Fruit fly (Drosophila melanogaster): ENCODE data around the gene Mst84B.

Mst84B gene

dm6 chr3R:7094368-7094767 is 32.4 kb downstream of the Mst84B start:
- TF ChIP-seq dm (GFP tag; optimal IDR thresholded peaks at IDR 0.05): peak; percentile 74
- no peak for TF ChIP-seq CG12071 (GFP tag; optimal IDR thresholded peaks at IDR 0.05)
- TF ChIP-seq Med (GFP tag): peak; percentile 15
- no peak for TF ChIP-seq phol (tag; optimal IDR thresholded peaks at IDR 0.05)
- peak; percentile 90 for TF ChIP-seq CG3995 (GFP tag; optimal IDR thresholded peaks at IDR 0.05)
- TF ChIP-seq zen2 (GFP tag; IDR thresholded peaks at IDR 0.05; ENCODE audit: partially characterized antibody): 0 out of 3 replicates have a peak, but pooled peaks have one; percentile 33
- peak; percentile 84 for TF ChIP-seq bigmax (GFP tag; optimal IDR thresholded peaks at IDR 0.05)
- TF ChIP-seq ara (GFP tag; IDR thresholded peaks at IDR 0.05): 0 out of 2 replicates have a peak, but pooled peaks have one; percentile 38
- peak; percentile 6 for TF ChIP-seq BEAF-32 (GFP tag; optimal IDR thresholded peaks at IDR 0.05)
- TF ChIP-seq row (GFP tag; IDR thresholded peaks at IDR 0.05): 0 out of 3 replicates have a peak, but pooled peaks have one; percentile 18

dm6 chr3R:7102853-7103833 is 41.2 kb downstream of the Mst84B start:
- no peak for TF ChIP-seq CG8388 (GFP tag; optimal IDR thresholded peaks at IDR 0.05)
- TF ChIP-seq zfh1 (GFP tag; IDR thresholded peaks at IDR 0.05): peak; percentile 36; the same call in 1 of the 3 replicates
- no peak for TF ChIP-seq mirr (GFP tag; optimal IDR thresholded peaks at IDR 0.05)
- TF ChIP-seq Sin3A (optimal IDR thresholded peaks at IDR 0.05): no peak
- TF ChIP-seq CG4617 (GFP tag; optimal IDR thresholded peaks at IDR 0.05; ENCODE audit: borderline replicate concordance): no peak
- no peak for TF ChIP-seq Spps (tag; optimal IDR thresholded peaks at IDR 0.05)
- peak; percentile 7 for TF ChIP-seq Asciz (GFP tag; optimal IDR thresholded peaks at IDR 0.05)
- TF ChIP-seq Atf6 (GFP tag; IDR thresholded peaks at IDR 0.05): no peak
- TF ChIP-seq stc (GFP tag; IDR thresholded peaks at IDR 0.05): no peak; the same call in 1 of the 2 replicates
- TF ChIP-seq sisA (GFP tag; IDR thresholded peaks at IDR 0.05): no peak
- peak; percentile 91 for TF ChIP-seq yki (optimal IDR thresholded peaks at IDR 0.05)
- TF ChIP-seq Pdp1 (GFP tag; optimal IDR thresholded peaks at IDR 0.05): peak in 1 of 2 experiments; percentile 94
- TF ChIP-seq CG14014 (GFP tag; IDR thresholded peaks at IDR 0.05): no peak
- peak; percentile 5 for TF ChIP-seq wek (GFP tag; optimal IDR thresholded peaks at IDR 0.05)
- no peak for TF ChIP-seq bowl (GFP tag; IDR thresholded peaks at IDR 0.05)
- TF ChIP-seq CG6854 (GFP tag; optimal IDR thresholded peaks at IDR 0.05): peak; percentile 42
- peak; percentile 75 for TF ChIP-seq CG5180 (GFP tag; optimal IDR thresholded peaks at IDR 0.05)
- no peak for TF ChIP-seq hbn (GFP tag; IDR thresholded peaks at IDR 0.05; ENCODE audit: partially characterized antibody)
- TF ChIP-seq CG11560 (tag; IDR thresholded peaks at IDR 0.05): no peak
- TF ChIP-seq Dfd (GFP tag; optimal IDR thresholded peaks at IDR 0.05): peak in 1 of 2 experiments; percentile 36
- no peak for TF ChIP-seq CG1647 (GFP tag; optimal IDR thresholded peaks at IDR 0.05)
- TF ChIP-seq croc (GFP tag; conservative IDR thresholded peaks at IDR 0.05): no peak
- no peak for TF ChIP-seq CG17186 (GFP tag; optimal IDR thresholded peaks at IDR 0.05)
- peak; percentile 98 for TF ChIP-seq Elba2 (GFP tag; optimal IDR thresholded peaks at IDR 0.05)
- TF ChIP-seq pros (GFP tag; optimal IDR thresholded peaks at IDR 0.05): peak; percentile 83
- no peak for TF ChIP-seq CG34224 (GFP tag; IDR thresholded peaks at IDR 0.05; ENCODE audit: partially characterized antibody)
- TF ChIP-seq Hey (tag; optimal IDR thresholded peaks at IDR 0.05): no peak
- TF ChIP-seq CG6813 (GFP tag; optimal IDR thresholded peaks at IDR 0.05): peak; percentile 64
- no peak for TF ChIP-seq sug (tag; optimal IDR thresholded peaks at IDR 0.05)
- no peak for TF ChIP-seq CG17568 (GFP tag; optimal IDR thresholded peaks at IDR 0.05)
- TF ChIP-seq CG11085 (GFP tag; IDR thresholded peaks at IDR 0.05): no peak
- TF ChIP-seq CG14667 (GFP tag; IDR thresholded peaks at IDR 0.05): no peak
- no peak for TF ChIP-seq danr (GFP tag; IDR thresholded peaks at IDR 0.05)
- TF ChIP-seq en (GFP tag; optimal IDR thresholded peaks at IDR 0.05): no peak
- TF ChIP-seq p53 (GFP tag; optimal IDR thresholded peaks at IDR 0.05): no peak
- TF ChIP-seq Trl (optimal IDR thresholded peaks at IDR 0.05): peak; percentile 88 to 100
- TF ChIP-seq Trl (GFP tag; optimal IDR thresholded peaks at IDR 0.05): no peak
- no peak for TF ChIP-seq ara (GFP tag; IDR thresholded peaks at IDR 0.05)
- TF ChIP-seq ttk (GFP tag; IDR thresholded peaks at IDR 0.05): peak; percentile 53; the same call in 1 of the 2 replicates

All from whole organism, embryonic.